Worm (Caenorhabditis elegans): ENCODE data around the gene egg-2.
A peak's percentile ranks its signal among the peaks of the same experiment; 100 is the strongest.

Gene egg-2

DNA sequence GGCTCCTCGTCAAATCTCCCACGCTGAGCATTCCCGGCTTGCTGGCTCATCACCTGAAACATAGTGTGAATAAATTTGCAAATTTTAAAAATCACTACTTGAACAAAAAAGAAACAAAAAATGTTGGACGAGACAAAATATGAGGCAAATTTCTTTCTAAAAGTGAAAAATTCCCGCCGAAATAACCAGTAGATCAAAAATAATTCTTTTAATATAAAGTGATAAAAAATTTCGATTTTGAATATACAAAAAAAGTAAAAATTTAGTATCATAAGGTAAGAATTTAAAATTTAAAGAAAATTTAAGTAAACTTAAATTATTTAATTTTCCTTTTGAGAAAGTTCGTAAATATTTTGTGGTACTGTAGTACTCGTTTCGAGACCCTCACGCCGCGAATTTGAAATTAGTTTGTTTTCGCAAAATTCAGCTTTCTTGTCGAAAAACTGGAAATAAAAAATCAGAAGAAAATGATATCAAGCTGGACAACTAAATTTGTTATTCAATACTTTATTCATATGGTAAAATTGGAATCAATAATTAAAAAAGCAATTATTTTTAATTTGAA lies at the start of gene egg-2:
Gene egg-2, minus strand, starts transcription at position 53 of the 565 bp plus-strand sequence.
- TF ChIP-seq tlp-1 (tag; optimal IDR thresholded peaks at IDR 0.05): no peak
- TF ChIP-seq efl-3 (GFP tag; optimal IDR thresholded peaks at IDR 0.05): no peak
- no peak for TF ChIP-seq hlh-17 (GFP tag; optimal IDR thresholded peaks at IDR 0.05; ENCODE audit: borderline replicate concordance)
- no peak for TF ChIP-seq nhr-47 (tag; optimal IDR thresholded peaks at IDR 0.05)
- TF ChIP-seq hlh-4 (tag; optimal IDR thresholded peaks at IDR 0.05): no peak
- TF ChIP-seq unc-130 (tag; optimal IDR thresholded peaks at IDR 0.05): no peak
- no peak for TF ChIP-seq aha-1 (tag; optimal IDR thresholded peaks at IDR 0.05)
- no peak for TF ChIP-seq tbx-2 (tag; optimal IDR thresholded peaks at IDR 0.05)
- TF ChIP-seq fkh-10 (GFP tag; optimal IDR thresholded peaks at IDR 0.05): no peak
- TF ChIP-seq lsy-2 (tag; optimal IDR thresholded peaks at IDR 0.05): no peak
- TF ChIP-seq fos-1 (tag; optimal IDR thresholded peaks at IDR 0.05): no peak
- no peak for TF ChIP-seq ceh-63 (GFP tag; optimal IDR thresholded peaks at IDR 0.05)
- TF ChIP-seq zag-1 (tag; optimal IDR thresholded peaks at IDR 0.05): no peak
- no peak for TF ChIP-seq nhr-85 (tag)
- no peak for TF ChIP-seq zip-4 (GFP tag; optimal IDR thresholded peaks at IDR 0.05)

DNA sequence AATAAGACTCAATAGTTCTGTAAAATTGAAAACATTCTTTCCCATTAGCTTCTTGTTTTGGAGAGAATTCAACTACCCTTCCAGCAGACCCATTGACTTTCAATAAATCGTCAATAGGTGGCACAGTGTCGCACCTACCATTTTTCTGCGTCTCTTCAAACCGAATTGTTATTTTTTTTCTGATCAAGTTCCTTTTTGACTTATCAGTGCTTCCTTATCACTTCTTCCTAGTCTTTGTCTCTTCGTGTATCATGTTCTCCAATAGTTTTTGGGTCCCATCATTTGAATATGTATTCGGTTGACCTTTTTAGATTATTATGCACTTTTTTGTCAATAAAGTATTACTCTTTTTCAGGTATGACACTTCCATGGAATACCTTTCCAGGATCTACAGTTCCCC lies 47.6 kb upstream of the egg-2 start, which contains the start of gene odd-1:
Gene odd-1, plus strand, starts transcription at position 349 of the 400 bp plus-strand sequence.
- peak; percentile 7 for TF ChIP-seq elt-2 (tag; optimal IDR thresholded peaks at IDR 0.05)
- TF ChIP-seq mdl-1 (tag; optimal IDR thresholded peaks at IDR 0.05): no peak
- no peak for TF ChIP-seq dsc-1 (tag; optimal IDR thresholded peaks at IDR 0.05)
- TF ChIP-seq nhr-11 (tag; optimal IDR thresholded peaks at IDR 0.05): no peak

DNA sequence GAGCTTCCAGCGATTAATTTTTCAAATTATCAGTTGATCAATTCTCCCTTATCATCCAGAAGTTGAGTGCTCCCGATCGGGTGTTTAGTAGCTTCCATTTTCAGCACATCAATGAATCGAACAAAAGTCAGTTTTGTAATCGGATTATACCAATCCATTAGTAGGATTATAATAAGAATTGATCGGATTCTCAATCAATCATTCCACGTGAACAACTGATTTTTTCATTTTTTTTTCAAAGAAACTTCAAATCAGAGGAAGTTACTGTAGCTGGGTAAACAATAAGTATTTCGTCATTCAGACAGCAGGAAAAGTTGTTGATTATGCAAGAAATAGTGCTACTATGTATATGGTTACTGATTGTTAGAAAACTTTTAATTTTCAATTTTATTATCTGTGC lies 46.5 kb upstream of the egg-2 start:
- TF ChIP-seq fos-1 (tag; optimal IDR thresholded peaks at IDR 0.05): no peak
- TF ChIP-seq egl-27 (tag; optimal IDR thresholded peaks at IDR 0.05): no peak
- no peak for TF ChIP-seq nhr-19 (GFP tag; conservative IDR thresholded peaks at IDR 0.05)
- TF ChIP-seq elt-2 (tag; optimal IDR thresholded peaks at IDR 0.05): peak; percentile 48
- TF ChIP-seq fkh-4 (tag; optimal IDR thresholded peaks at IDR 0.05; ENCODE audit: borderline replicate concordance): no peak

- TF ChIP-seq efl-1 (optimal IDR thresholded peaks at IDR 0.05) (no peak), efl-1 (GFP tag; optimal IDR thresholded peaks at IDR 0.05 in 1 of 2) (no peak), ceh-82 (tag; optimal IDR thresholded peaks at IDR 0.05) (no peak), nhr-20 (tag; optimal IDR thresholded peaks at IDR 0.05) (no peak), dpl-1 (GFP tag; optimal IDR thresholded peaks at IDR 0.05) (no peak), fkh-8 (tag; optimal IDR thresholded peaks at IDR 0.05) (no peak), lin-39 (tag; optimal IDR thresholded peaks at IDR 0.05) (no peak)
Observed at ce11 chrIII:7103940-7104440, 43.6 kb upstream of the egg-2 start, which contains the start of gene cpg-2. TSS of gene cpg-2 (minus strand) at chrIII:7103990.

DNA sequence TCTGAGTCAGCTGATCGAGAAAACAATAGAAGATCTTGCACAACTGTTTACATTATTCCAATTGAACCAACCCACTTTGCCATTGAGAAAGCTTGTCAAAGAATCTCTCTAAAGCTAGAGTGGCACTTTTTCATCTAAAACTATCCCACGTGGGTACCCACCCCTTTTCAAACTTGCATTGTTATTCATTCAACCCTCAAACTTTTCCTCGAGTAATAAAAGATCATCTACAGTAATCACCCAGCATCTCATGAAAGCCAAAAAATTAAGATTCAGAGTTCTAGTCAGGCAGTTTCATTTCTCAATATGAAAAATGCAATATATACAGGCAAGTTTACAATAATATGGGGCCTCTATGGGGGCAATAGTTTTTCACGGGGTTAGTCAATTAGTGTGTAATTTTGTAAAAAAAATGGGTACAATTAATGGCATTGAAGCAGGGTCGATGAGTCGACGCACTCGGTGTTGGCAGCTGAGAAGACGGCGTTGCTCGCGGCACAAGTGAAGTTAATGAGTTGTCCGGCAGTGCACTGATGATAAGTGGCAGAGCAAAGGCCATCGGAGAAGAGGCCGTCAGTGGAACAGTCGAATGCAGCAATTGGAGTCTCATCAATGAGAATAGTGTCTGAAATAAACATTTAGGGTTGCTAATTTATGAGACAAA lies 41.6 kb upstream of the egg-2 start:
- no peak for TF ChIP-seq sup-37 (GFP tag; optimal IDR thresholded peaks at IDR 0.05)

ce11 chrIII:7100001-7100400 lies 39.6 kb upstream of the egg-2 start, which contains the start of gene ZK418.11:
TSS of gene ZK418.11 (plus strand) at chrIII:7100289.
- TF ChIP-seq fkh-8 (tag; optimal IDR thresholded peaks at IDR 0.05) (peak; percentile 73), nhr-71 (tag; optimal IDR thresholded peaks at IDR 0.05) (peak; percentile 26), nhr-12 (tag; optimal IDR thresholded peaks at IDR 0.05) (no peak), nhr-11 (tag; optimal IDR thresholded peaks at IDR 0.05) (peak; percentile 36), elt-3 (tag; optimal IDR thresholded peaks at IDR 0.05) (no peak), dsc-1 (tag; optimal IDR thresholded peaks at IDR 0.05) (peak; percentile 55), nhr-19 (GFP tag; conservative IDR thresholded peaks at IDR 0.05) (no peak), pag-3 (tag; optimal IDR thresholded peaks at IDR 0.05; ENCODE audit: borderline replicate concordance, insufficient read depth) (no peak)

Data from whole organism, L1 larva.